Worm (Caenorhabditis elegans) whole organism, L4 larva: Measurements from ENCODE around the gene C45G9.10.

ENCODE experiments used
- F10B5.3 ChIP-seq: sonication (generic microtip); optimal IDR thresholded peaks from 2 replicates; lab custom pipeline; 2016; ENCODE audit warnings: mild to moderate bottlenecking, missing genetic modification characterization, missing compliant biosample characterization
- F26F4.8 ChIP-seq: fragments of 200-800 bp; sonication (Bioruptor generic); conservative IDR thresholded peaks from 2 replicates; pipeline ENCODE4 v1.3.6; 2022; ENCODE audit warnings: missing genetic modification characterization, missing compliant biosample characterization
- F37D6.2 ChIP-seq: sonication (generic microtip); optimal IDR thresholded peaks from 2 replicates; lab custom pipeline; 2016; ENCODE audit warnings: mild to moderate bottlenecking, missing genetic modification characterization, missing compliant biosample characterization
- F49E8.2 ChIP-seq: sonication (generic microtip); optimal IDR thresholded peaks from 2 replicates; lab custom pipeline; 2016; ENCODE audit warnings: missing compliant biosample characterization, mild to moderate bottlenecking, missing genetic modification characterization, borderline replicate concordance
- T20F7.1 ChIP-seq: fragments of 200-800 bp; sonication (Bioruptor generic); optimal IDR thresholded peaks from 2 replicates; lab custom pipeline; 2018; ENCODE audit warnings: mild to moderate bottlenecking, missing genetic modification characterization, missing compliant biosample characterization
- Y105C5A.15 ChIP-seq: fragments of 200-800 bp; sonication (Bioruptor generic); IDR thresholded peaks from 2 replicates; pipeline ENCODE4 v1.3.6; 2022; ENCODE audit warnings: missing genetic modification characterization, missing compliant biosample characterization
- ZK546.5 ChIP-seq, 2 experiments: sonication (generic microtip); optimal IDR thresholded peaks; 2 replicates each; lab custom pipeline; 2017; ENCODE audit warnings: missing biosample characterization in 2 of 2, missing genetic modification characterization in 2 of 2
- aha-1 ChIP-seq: fragments of 150-350 bp; peaks from one replicate; lab custom pipeline; 2014; ENCODE audit warnings: missing biosample characterization, missing genetic modification characterization
- ceh-20 ChIP-seq: fragments of 200-800 bp; sonication (Bioruptor generic); IDR thresholded peaks from 2 replicates; pipeline ENCODE4 v1.3.6; 2022; ENCODE audit warnings: missing genetic modification reagents, missing genetic modification characterization, missing compliant biosample characterization
- ceh-32 ChIP-seq: sonication (generic microtip); optimal IDR thresholded peaks from 2 replicates; lab custom pipeline; 2016; ENCODE audit warnings: mild to moderate bottlenecking, missing genetic modification characterization, missing compliant biosample characterization; ENCODE audit not compliant: poor library complexity
- ceh-82 ChIP-seq: sonication (generic microtip); optimal IDR thresholded peaks from 2 replicates; lab custom pipeline; 2017; ENCODE audit warnings: missing biosample characterization, missing genetic modification characterization
- cey-2 ChIP-seq: sonication (generic microtip); optimal IDR thresholded peaks from 3 replicates; lab custom pipeline; 2017; ENCODE audit warnings: missing genetic modification characterization, mild to moderate bottlenecking, missing compliant biosample characterization, antibody characterized with exemption, borderline replicate concordance; ENCODE audit not compliant: insufficient read depth
- ctbp-1 ChIP-seq: fragments of 200-800 bp; sonication (Bioruptor generic); IDR thresholded peaks from 2 replicates; pipeline ENCODE4 v1.3.6; 2022; ENCODE audit warnings: missing genetic modification reagents, missing genetic modification characterization, missing compliant biosample characterization
- daf-19 ChIP-seq: fragments of 200-800 bp; sonication (Bioruptor generic); conservative IDR thresholded peaks from 2 replicates; pipeline ENCODE4 v1.3.6; 2022; ENCODE audit warnings: missing genetic modification characterization, missing compliant biosample characterization
- dmd-6 ChIP-seq: fragments of 200-800 bp; sonication (Bioruptor generic); IDR thresholded peaks from 2 replicates; pipeline ENCODE4 v1.3.6; 2022; ENCODE audit warnings: missing genetic modification reagents, missing genetic modification characterization, missing compliant biosample characterization
- dmd-9 ChIP-seq: fragments of 200-800 bp; sonication (Bioruptor generic); IDR thresholded peaks from 2 replicates; pipeline ENCODE4 v1.3.6; 2022; ENCODE audit warnings: missing genetic modification reagents, missing genetic modification characterization, missing compliant biosample characterization
- dpl-1 ChIP-seq: fragments of 150-350 bp; optimal IDR thresholded peaks from 2 replicates; lab custom pipeline; 2014; ENCODE audit warnings: missing biosample characterization, missing genetic modification reagents, missing genetic modification characterization
- dve-1 ChIP-seq: sonication (generic microtip); optimal IDR thresholded peaks from 2 replicates; lab custom pipeline; 2017; ENCODE audit warnings: antibody characterized with exemption, mild to moderate bottlenecking, missing genetic modification characterization, missing compliant biosample characterization; ENCODE audit not compliant: insufficient read depth
- egl-27 ChIP-seq: sonication (generic microtip); optimal IDR thresholded peaks from 3 replicates; lab custom pipeline; 2017; ENCODE audit warnings: missing biosample characterization, missing genetic modification reagents, missing genetic modification characterization
- egl-43 ChIP-seq: fragments of 200-800 bp; sonication (Bioruptor generic); IDR thresholded peaks from 2 replicates; pipeline ENCODE4 v1.3.6; 2022; ENCODE audit warnings: missing genetic modification reagents, missing genetic modification characterization, missing compliant biosample characterization
- fos-1 ChIP-seq: fragments of 150-350 bp; optimal IDR thresholded peaks from 2 replicates; lab custom pipeline; 2014; ENCODE audit warnings: missing biosample characterization, missing genetic modification characterization
- gei-8 ChIP-seq: fragments of 200-800 bp; sonication (Bioruptor generic); optimal IDR thresholded peaks from 2 replicates; lab custom pipeline; 2018; ENCODE audit warnings: mild to moderate bottlenecking, missing genetic modification characterization, missing compliant biosample characterization
- hlh-30 ChIP-seq: sonication (generic microtip); optimal IDR thresholded peaks from 2 replicates; lab custom pipeline; 2017; ENCODE audit warnings: antibody characterized with exemption, mild to moderate bottlenecking, missing genetic modification characterization, missing compliant biosample characterization; ENCODE audit not compliant: insufficient read depth
- hmg-1.1 ChIP-seq: fragments of 200-800 bp; sonication (Bioruptor generic); IDR thresholded peaks from 2 replicates; pipeline ENCODE4 v1.3.6; 2022; ENCODE audit warnings: missing genetic modification reagents, missing genetic modification characterization, missing compliant biosample characterization
- jun-1 ChIP-seq: fragments of 150-350 bp; optimal IDR thresholded peaks from 2 replicates; lab custom pipeline; 2014; ENCODE audit warnings: missing biosample characterization, missing genetic modification reagents, missing genetic modification characterization
- lim-7 ChIP-seq: fragments of 200-800 bp; sonication (Bioruptor generic); IDR thresholded peaks from 2 replicates; pipeline ENCODE4 v1.3.6; 2022; ENCODE audit warnings: missing genetic modification characterization, missing compliant biosample characterization
- lin-1 ChIP-seq: fragments of 200-800 bp; sonication (Bioruptor generic); IDR thresholded peaks from 2 replicates; pipeline ENCODE4 v1.3.6; 2022; ENCODE audit warnings: missing genetic modification reagents, missing genetic modification characterization, missing compliant biosample characterization
- lin-13 ChIP-seq: fragments of 150-350 bp; optimal IDR thresholded peaks from 2 replicates; lab custom pipeline; 2014; ENCODE audit warnings: missing biosample characterization, missing genetic modification reagents, missing genetic modification characterization
- lin-38 ChIP-seq: fragments of 200-800 bp; sonication (Bioruptor generic); IDR thresholded peaks from 2 replicates; pipeline ENCODE4 v1.3.6; 2022; ENCODE audit warnings: missing genetic modification reagents, missing genetic modification characterization, missing compliant biosample characterization
- lin-39 ChIP-seq: fragments of 150-350 bp; optimal IDR thresholded peaks from 2 replicates; lab custom pipeline; 2014; ENCODE audit warnings: missing biosample characterization, missing genetic modification reagents, missing genetic modification characterization
- madf-9 ChIP-seq: fragments of 200-800 bp; sonication (Bioruptor generic); conservative IDR thresholded peaks from 2 replicates; pipeline ENCODE4 v1.3.6; 2022; ENCODE audit warnings: missing genetic modification reagents, missing genetic modification characterization, missing compliant biosample characterization
- mdt-29 ChIP-seq: fragments of 200-800 bp; sonication (Bioruptor generic); IDR thresholded peaks from 2 replicates; pipeline ENCODE4 v1.3.6; 2022; ENCODE audit warnings: missing genetic modification reagents, missing genetic modification characterization, missing compliant biosample characterization
- mep-1 ChIP-seq: fragments of 150-350 bp; sonication (generic microtip); optimal IDR thresholded peaks from 3 replicates; lab custom pipeline; 2014; ENCODE audit warnings: missing biosample characterization, missing genetic modification characterization
- nhr-28 ChIP-seq: fragments of 150-350 bp; optimal IDR thresholded peaks from 2 replicates; lab custom pipeline; 2014; ENCODE audit warnings: missing biosample characterization, missing genetic modification characterization
- nhr-76 ChIP-seq: fragments of 150-350 bp; optimal IDR thresholded peaks from 2 replicates; lab custom pipeline; 2014; ENCODE audit warnings: missing biosample characterization, missing genetic modification characterization
- nhr-77 ChIP-seq: fragments of 150-350 bp; optimal IDR thresholded peaks from 2 replicates; lab custom pipeline; 2014; ENCODE audit warnings: missing biosample characterization, missing genetic modification characterization
- pha-4 ChIP-seq, 2 experiments: fragments of 150-350 bp in 1 of 2; fragments of 200-800 bp in 1 of 2; sonication (Bioruptor generic) in 1 of 2; IDR thresholded peaks in 1 of 2; optimal IDR thresholded peaks in 1 of 2; 2 replicates each; pipeline versions ENCODE4 v1.3.6 to Lab custom; 2014 to 2022; ENCODE audit warnings: missing genetic modification characterization in 2 of 2, missing genetic modification reagents in 2 of 2, missing biosample characterization in 1 of 2, missing compliant biosample characterization in 1 of 2
- rbr-2 ChIP-seq: sonication (generic microtip); optimal IDR thresholded peaks from 2 replicates; lab custom pipeline; 2016; ENCODE audit warnings: missing genotype, missing genetic modification characterization, missing compliant biosample characterization
- saeg-2 ChIP-seq: fragments of 200-800 bp; sonication (Bioruptor generic); IDR thresholded peaks from 2 replicates; pipeline ENCODE4 v1.3.6; 2022; ENCODE audit warnings: missing genetic modification reagents, missing genetic modification characterization, missing compliant biosample characterization
- set-16 ChIP-seq: fragments of 200-800 bp; sonication (Bioruptor generic); IDR thresholded peaks from 2 replicates; pipeline ENCODE4 v1.3.6; 2022; ENCODE audit warnings: missing genetic modification reagents, missing genetic modification characterization, missing compliant biosample characterization
- skn-1 ChIP-seq: fragments of 150-350 bp; optimal IDR thresholded peaks from 2 replicates; lab custom pipeline; 2014; ENCODE audit warnings: missing biosample characterization, missing genetic modification characterization
- snpc-4 ChIP-seq: fragments of 150-350 bp; optimal IDR thresholded peaks from 2 replicates; lab custom pipeline; 2014; ENCODE audit warnings: missing biosample characterization, missing genetic modification characterization
- spr-1 ChIP-seq: sonication (generic microtip); optimal IDR thresholded peaks from 2 replicates; lab custom pipeline; 2016; ENCODE audit warnings: mild to moderate bottlenecking, missing genetic modification characterization, missing compliant biosample characterization
- tag-97 ChIP-seq: fragments of 200-800 bp; sonication (Bioruptor generic); IDR thresholded peaks from 2 replicates; pipeline ENCODE4 v1.3.6; 2022; ENCODE audit warnings: missing genetic modification characterization, missing compliant biosample characterization
- unc-130 ChIP-seq: sonication (generic microtip); optimal IDR thresholded peaks from 2 replicates; lab custom pipeline; 2016; ENCODE audit warnings: missing genetic modification reagents, missing genetic modification characterization, missing compliant biosample characterization
- zag-1 ChIP-seq: fragments of 150-350 bp; optimal IDR thresholded peaks from 2 replicates; lab custom pipeline; 2014; ENCODE audit warnings: missing biosample characterization, missing genetic modification characterization
- ztf-7 ChIP-seq: fragments of 150-350 bp; optimal IDR thresholded peaks from 2 replicates; lab custom pipeline; 2014; ENCODE audit warnings: missing biosample characterization, missing genetic modification characterization

Gene C45G9.10

DNA sequence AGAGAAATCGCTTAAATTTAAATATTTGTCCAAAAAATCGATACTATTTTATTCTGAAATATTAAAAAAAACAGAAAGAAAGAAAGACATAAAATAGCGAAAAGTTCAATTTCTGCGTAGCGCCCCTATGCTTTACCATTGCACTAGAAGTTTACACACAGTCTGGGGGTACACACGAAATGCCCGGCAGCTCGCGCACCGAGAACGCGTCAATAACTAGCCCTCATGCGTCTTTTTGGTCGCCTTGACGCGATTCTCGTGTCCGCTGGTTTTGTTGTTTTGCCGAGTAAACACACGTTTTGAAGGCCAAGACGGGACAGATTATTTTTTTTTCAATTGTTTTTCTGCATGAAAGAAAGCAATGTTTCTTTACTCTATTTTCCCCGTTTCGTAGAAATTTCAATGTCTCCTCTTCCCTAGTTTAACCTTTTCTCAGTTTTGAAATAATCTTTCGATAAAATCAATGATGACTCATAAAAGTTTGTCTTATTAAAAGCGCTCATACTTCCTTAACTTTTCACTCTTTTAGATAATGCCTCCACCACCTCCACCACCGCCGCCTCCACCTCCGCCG is 43.5 kb downstream of the C45G9.10 start, which contains the start of gene wip-1 (continued):
- no peak for TF ChIP-seq egl-27 (tag; lab: Kevin White, UChicago)
- peak; percentile 96 for TF ChIP-seq dmd-6 (GFP tag; lab: Robert Waterston, UW)
- peak; percentile 95 for TF ChIP-seq daf-19 (GFP tag; lab: Robert Waterston, UW)
- TF ChIP-seq lin-38: peak; percentile 95
- TF ChIP-seq egl-43 (GFP tag; lab: Robert Waterston, UW): peak; percentile 96
- peak; percentile 44 for TF ChIP-seq fos-1 (tag; lab: Kevin White, UChicago)
- peak; percentile 82 for TF ChIP-seq mdt-29 (GFP tag; lab: Robert Waterston, UW)
- peak; percentile 95 for TF ChIP-seq jun-1 (tag; lab: Kevin White, UChicago)
- peak; percentile 98 for TF ChIP-seq nhr-77
- TF ChIP-seq F37D6.2: peak; percentile 95
- peak; percentile 95 for TF ChIP-seq dpl-1
- TF ChIP-seq lin-13 (GFP tag; lab: Kevin White, UChicago): peak; percentile 97
- TF ChIP-seq ceh-32 (tag; lab: Kevin White, UChicago): peak; percentile 69
- TF ChIP-seq lim-7: peak; percentile 76
- peak; percentile 98 for TF ChIP-seq rbr-2 (tag; lab: Kevin White, UChicago)
- peak; percentile 96 for TF ChIP-seq pha-4 (GFP tag; IDR thresholded peaks at IDR 0.05; lab: Robert Waterston, UW)
- peak; percentile 73 for TF ChIP-seq pha-4 (tag; optimal IDR thresholded peaks at IDR 0.05; lab: Kevin White, UChicago)
- TF ChIP-seq unc-130: peak; percentile 97
- no peak for TF ChIP-seq F26F4.8 (GFP tag; lab: Robert Waterston, UW)
- peak; percentile 87; the same call in 1 of the 2 replicates for TF ChIP-seq saeg-2
- peak; percentile 57 for TF ChIP-seq cey-2 (tag; lab: Kevin White, UChicago)
- TF ChIP-seq dmd-9 (GFP tag; lab: Robert Waterston, UW): peak; percentile 94
- TF ChIP-seq zag-1 (tag; lab: Kevin White, UChicago): peak; percentile 66
- peak; percentile 95 for TF ChIP-seq ceh-20 (GFP tag; lab: Robert Waterston, UW)
- TF ChIP-seq dve-1 (tag; lab: Kevin White, UChicago): peak; percentile 100
- peak; percentile 97 for TF ChIP-seq madf-9

DNA sequence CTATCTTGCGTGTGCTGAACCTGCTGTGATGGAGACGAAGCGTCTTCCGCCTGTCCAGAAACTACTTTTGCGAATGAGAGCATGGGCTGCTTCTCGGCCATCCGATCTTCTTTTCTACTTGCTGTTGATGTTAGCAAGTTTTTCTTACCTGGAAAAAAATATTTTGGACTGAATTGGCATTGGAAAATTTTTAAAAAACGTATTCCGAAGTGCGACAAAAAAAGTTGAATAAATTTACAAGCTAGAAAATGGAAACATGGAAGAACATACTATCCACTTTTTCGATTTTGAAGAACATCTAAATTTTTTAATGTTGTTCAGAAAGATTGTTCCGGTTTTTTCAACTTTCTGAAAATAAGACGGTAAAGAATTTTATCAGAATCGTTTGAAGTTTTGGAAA is 44.1 kb downstream of the C45G9.10 start, which contains the start of gene larp-1:
Gene larp-1 (minus strand): TSS at position 101 of the 400 bp plus-strand sequence.
- TF ChIP-seq rbr-2 (tag; lab: Kevin White, UChicago): no peak
- no peak for TF ChIP-seq set-16
- no peak for TF ChIP-seq tag-97 (GFP tag; lab: Robert Waterston, UW)
- no peak for TF ChIP-seq nhr-28
- TF ChIP-seq F37D6.2: no peak
- no peak for TF ChIP-seq spr-1 (tag; lab: Kevin White, UChicago)
- no peak for TF ChIP-seq ceh-32 (tag; lab: Kevin White, UChicago)
- no peak for TF ChIP-seq Y105C5A.15 (GFP tag; lab: Robert Waterston, UW)
- no peak for TF ChIP-seq lin-39 (tag; lab: Kevin White, UChicago)
- no peak for TF ChIP-seq F49E8.2 (tag; lab: Kevin White, UChicago)
- no peak for TF ChIP-seq nhr-76 (tag; lab: Kevin White, UChicago)
- TF ChIP-seq ceh-82 (tag; lab: Kevin White, UChicago): no peak
- no peak for TF ChIP-seq mep-1 (tag; lab: Kevin White, UChicago)
- TF ChIP-seq skn-1: no peak

DNA sequence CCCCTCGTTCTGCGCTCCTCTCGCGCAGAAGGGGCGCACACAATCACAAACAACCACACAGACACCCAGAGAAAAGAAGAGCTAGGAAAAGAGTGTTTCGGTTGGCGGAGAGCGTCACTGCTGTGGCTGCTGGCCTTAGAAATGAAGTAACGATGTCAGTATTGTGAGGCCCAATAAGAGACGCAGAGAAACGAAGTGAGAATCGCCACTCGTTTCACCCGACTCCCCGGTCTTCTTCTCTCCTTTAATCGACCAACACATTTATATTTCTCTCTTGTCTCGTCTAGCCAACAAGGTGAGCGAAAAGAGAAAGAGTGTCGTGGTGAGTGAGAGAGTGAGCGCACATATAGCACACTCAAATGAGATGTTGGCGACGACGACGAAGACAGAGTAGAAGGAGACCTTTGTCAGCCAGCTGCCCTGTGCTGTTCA is 47.8 kb downstream of the C45G9.10 start:
- TF ChIP-seq nhr-28 (peak; percentile 62), hmg-1.1 (peak; percentile 93), ztf-7 (peak; percentile 79), snpc-4 (no peak), T20F7.1 (GFP tag; lab: Kevin White, UChicago) (peak; percentile 72), gei-8 (peak; percentile 21), ZK546.5 (tag; optimal IDR thresholded peaks at IDR 0.05; lab: Kevin White, UChicago) (no peak), lin-13 (GFP tag; lab: Kevin White, UChicago) (peak; percentile 63), pha-4 (GFP tag; IDR thresholded peaks at IDR 0.05; lab: Robert Waterston, UW) (peak; percentile 76; the same call in 1 of the 2 replicates), pha-4 (tag; optimal IDR thresholded peaks at IDR 0.05; lab: Kevin White, UChicago) (peak; percentile 16), hlh-30 (tag; lab: Kevin White, UChicago) (peak; percentile 82), aha-1 (tag; lab: Kevin White, UChicago) (peak; percentile 98), F10B5.3 (tag; lab: Kevin White, UChicago) (no peak), ctbp-1 (GFP tag; lab: Robert Waterston, UW) (peak; percentile 85), cey-2 (tag; lab: Kevin White, UChicago) (peak; percentile 28), lin-1 (GFP tag; lab: Robert Waterston, UW) (peak; percentile 32; the same call in 1 of the 2 replicates)
